Fruit fly (Drosophila melanogaster) whole organism, embryonic: Measurements from ENCODE around the gene Sfxn2.

Source experiments
- CG10654 ChIP-seq: fragments of 200-800 bp; sonication (Bioruptor generic); optimal IDR thresholded peaks from 2 replicates; lab custom pipeline; 2016; ENCODE audit warnings: missing biosample characterization, missing genetic modification characterization
- CG12071 ChIP-seq: fragments of 200-800 bp; sonication (Bioruptor generic); optimal IDR thresholded peaks from 3 replicates; lab custom pipeline; 2018; ENCODE audit warnings: missing biosample characterization, mild to moderate bottlenecking, missing genetic modification characterization
- CG12104 ChIP-seq: fragments of 200-800 bp; sonication (Bioruptor generic); optimal IDR thresholded peaks from 3 replicates; lab custom pipeline; 2016; ENCODE audit warnings: missing biosample characterization, missing genetic modification characterization
- CG1233 ChIP-seq: fragments of 200-800 bp; sonication (Bioruptor generic); optimal IDR thresholded peaks from 4 replicates; lab custom pipeline; 2018; ENCODE audit warnings: missing biosample characterization, mild to moderate bottlenecking, missing genetic modification characterization
- CG14050 ChIP-seq: fragments of 200-800 bp; sonication (Bioruptor generic); IDR thresholded peaks from 3 replicates; pipeline ENCODE4 v1.3.6; 2022; ENCODE audit warnings: missing biosample characterization, missing genetic modification characterization
- CG17328 ChIP-seq: fragments of 200-800 bp; sonication (Bioruptor generic); IDR thresholded peaks from 2 replicates; pipeline ENCODE4 v1.3.6; 2022; ENCODE audit warnings: missing biosample characterization, missing genetic modification characterization
- CG2202 ChIP-seq: fragments of 200-800 bp; sonication (Bioruptor generic); optimal IDR thresholded peaks from 2 replicates; lab custom pipeline; 2018; ENCODE audit warnings: missing biosample characterization, mild to moderate bottlenecking, missing genetic modification characterization
- CG33557 ChIP-seq: fragments of 200-800 bp; sonication (Bioruptor generic); optimal IDR thresholded peaks from 2 replicates; lab custom pipeline; 2019; ENCODE audit warnings: missing biosample characterization, mild to moderate bottlenecking, missing genetic modification characterization, moderate library complexity
- CG34224 ChIP-seq: fragments of 200-800 bp; sonication (Bioruptor generic); IDR thresholded peaks from 3 replicates; pipeline ENCODE4 v1.3.6; 2022; ENCODE audit warnings: missing biosample characterization, missing genetic modification characterization; ENCODE audit not compliant: partially characterized antibody
- CG34422 ChIP-seq: fragments of 200-800 bp; sonication (Bioruptor generic); IDR thresholded peaks from 3 replicates; pipeline ENCODE4 v1.3.6; 2022; ENCODE audit warnings: missing biosample characterization, missing genetic modification characterization
- CG42726 ChIP-seq: fragments of 200-800 bp; sonication (Bioruptor generic); IDR thresholded peaks from 2 replicates; pipeline ENCODE4 v1.3.6; 2022; ENCODE audit warnings: missing biosample characterization, missing genetic modification characterization; ENCODE audit not compliant: partially characterized antibody
- CG6254 ChIP-seq: fragments of 200-800 bp; sonication (Bioruptor generic); optimal IDR thresholded peaks from 3 replicates; lab custom pipeline; 2017; ENCODE audit warnings: mild to moderate bottlenecking, missing biosample characterization, missing genetic modification reagents, missing genetic modification characterization
- CG6765 ChIP-seq: fragments of 200-800 bp; sonication (Bioruptor generic); optimal IDR thresholded peaks from 3 replicates; lab custom pipeline; 2017; ENCODE audit warnings: missing biosample characterization, mild to moderate bottlenecking, missing genetic modification characterization
- CG6791 ChIP-seq: fragments of 200-800 bp; sonication (Bioruptor generic); IDR thresholded peaks from 3 replicates; pipeline ENCODE4 v1.3.6; 2022; ENCODE audit warnings: missing biosample characterization, missing genetic modification characterization; ENCODE audit not compliant: partially characterized antibody
- CG7271 ChIP-seq: fragments of 200-800 bp; sonication (Bioruptor generic); optimal IDR thresholded peaks from 2 replicates; lab custom pipeline; 2018; ENCODE audit warnings: missing biosample characterization, mild to moderate bottlenecking, missing genetic modification characterization, moderate library complexity
- CG9932 ChIP-seq: fragments of 200-800 bp; sonication (Bioruptor generic); IDR thresholded peaks from 2 replicates; pipeline ENCODE4 v1.3.6; 2022; ENCODE audit warnings: missing biosample characterization, missing genetic modification characterization
- Camta ChIP-seq: fragments of 200-800 bp; sonication (Bioruptor generic); optimal IDR thresholded peaks from 2 replicates; lab custom pipeline; 2016; ENCODE audit warnings: missing biosample characterization, missing genetic modification characterization
- Dbx ChIP-seq: fragments of 200-800 bp; sonication (Bioruptor generic); IDR thresholded peaks from 3 replicates; pipeline ENCODE4 v1.3.6; 2022; ENCODE audit warnings: missing biosample characterization, missing genetic modification characterization
- Dip2 ChIP-seq: fragments of 200-800 bp; sonication (Bioruptor generic); IDR thresholded peaks from 2 replicates; pipeline ENCODE4 v1.3.6; 2022; ENCODE audit warnings: missing biosample characterization, missing genetic modification characterization
- Mrtf ChIP-seq: fragments of 200-800 bp; sonication (Bioruptor generic); IDR thresholded peaks from 3 replicates; pipeline ENCODE4 v1.3.6; 2022; ENCODE audit warnings: missing biosample characterization, missing genetic modification characterization
- Nf-YA ChIP-seq: fragments of 200-800 bp; sonication (Bioruptor generic); IDR thresholded peaks from 2 replicates; pipeline ENCODE4 v1.3.6; 2022; ENCODE audit warnings: missing biosample characterization, missing genetic modification characterization
- Scr ChIP-seq: fragments of 200-800 bp; sonication (Bioruptor generic); IDR thresholded peaks from 2 replicates; pipeline ENCODE4 v1.3.6; 2022; ENCODE audit warnings: missing biosample characterization, missing genetic modification characterization; ENCODE audit not compliant: partially characterized antibody
- Xbp1 ChIP-seq: fragments of 200-800 bp; sonication (Bioruptor generic); optimal IDR thresholded peaks from 3 replicates; lab custom pipeline; 2016; ENCODE audit warnings: missing biosample characterization, mild to moderate bottlenecking, missing genetic modification characterization
- ab ChIP-seq: fragments of 200-800 bp; sonication (Bioruptor generic); optimal IDR thresholded peaks from 2 replicates; lab custom pipeline; 2016; ENCODE audit warnings: missing biosample characterization, missing genetic modification characterization
- amos ChIP-seq: fragments of 200-800 bp; sonication (Bioruptor generic); IDR thresholded peaks from 2 replicates; pipeline ENCODE4 v1.3.6; 2022; ENCODE audit warnings: missing biosample characterization, missing genetic modification characterization; ENCODE audit not compliant: partially characterized antibody
- bigmax ChIP-seq: fragments of 200-800 bp; sonication (Bioruptor generic); optimal IDR thresholded peaks from 2 replicates; lab custom pipeline; 2018; ENCODE audit warnings: missing biosample characterization, mild to moderate bottlenecking, missing genetic modification characterization
- cg ChIP-seq: fragments of 200-800 bp; sonication (Bioruptor generic); optimal IDR thresholded peaks from 3 replicates; lab custom pipeline; 2019; ENCODE audit warnings: missing biosample characterization, mild to moderate bottlenecking, missing genetic modification characterization, moderate library complexity
- emc ChIP-seq: fragments of 200-800 bp; sonication (Bioruptor generic); optimal IDR thresholded peaks from 2 replicates; lab custom pipeline; 2016; ENCODE audit warnings: missing biosample characterization, missing genetic modification characterization
- gcm ChIP-seq: fragments of 200-800 bp; sonication (Bioruptor generic); optimal IDR thresholded peaks from 2 replicates; lab custom pipeline; 2019; ENCODE audit warnings: missing biosample characterization, mild to moderate bottlenecking, missing genetic modification characterization, moderate library complexity
- gfzf ChIP-seq: fragments of 200-800 bp; sonication (Bioruptor generic); optimal IDR thresholded peaks from 2 replicates; lab custom pipeline; 2016; ENCODE audit warnings: missing biosample characterization, mild to moderate bottlenecking, missing genetic modification characterization, moderate library complexity
- grn ChIP-seq: fragments of 200-800 bp; sonication (Bioruptor generic); optimal IDR thresholded peaks from 3 replicates; lab custom pipeline; 2017; ENCODE audit warnings: missing biosample characterization, missing genetic modification characterization
- gsb ChIP-seq: fragments of 200-800 bp; sonication (Bioruptor generic); IDR thresholded peaks from 2 replicates; pipeline ENCODE4 v1.3.6; 2022; ENCODE audit warnings: missing biosample characterization, missing genetic modification characterization
- jigr1 ChIP-seq: fragments of 200-800 bp; sonication (Bioruptor generic); IDR thresholded peaks from 3 replicates; pipeline ENCODE4 v1.3.6; 2022; ENCODE audit warnings: missing biosample characterization, missing genetic modification characterization
- jing ChIP-seq: fragments of 200-800 bp; sonication (Bioruptor generic); optimal IDR thresholded peaks from 2 replicates; lab custom pipeline; 2018; ENCODE audit warnings: missing biosample characterization, mild to moderate bottlenecking, missing genetic modification characterization
- jumu ChIP-seq: fragments of 200-800 bp; sonication (Bioruptor generic); optimal IDR thresholded peaks from 3 replicates; lab custom pipeline; 2016; ENCODE audit warnings: missing biosample characterization, missing genetic modification characterization
- kni ChIP-seq: fragments of 200-800 bp; sonication (Bioruptor generic); optimal IDR thresholded peaks from 3 replicates; lab custom pipeline; 2017; ENCODE audit warnings: mild to moderate bottlenecking, missing biosample characterization, missing genetic modification reagents, missing genetic modification characterization
- nom ChIP-seq: fragments of 200-800 bp; sonication (Bioruptor generic); optimal IDR thresholded peaks from 2 replicates; lab custom pipeline; 2017; ENCODE audit warnings: missing biosample characterization, missing genetic modification characterization, mild to moderate bottlenecking, moderate library complexity, missing genetic modification reagents
- otp ChIP-seq: fragments of 200-800 bp; sonication (Bioruptor generic); IDR thresholded peaks from 3 replicates; pipeline ENCODE4, ENCODE4 v1.3.6; 2022; ENCODE audit warnings: missing biosample characterization, missing genetic modification characterization
- prd ChIP-seq, 3 experiments: fragments of >200 bp in 2 of 3; fragments of 200-800 bp in 1 of 3; sonication (Bioruptor generic) in 1 of 3; optimal IDR thresholded peaks in 2 of 3; IDR thresholded peaks in 1 of 3; 2 replicates in 2 of 3; 3 replicates in 1 of 3; pipeline versions ENCODE4 v1.3.6 to Lab custom; 2017 to 2022; ENCODE audit warnings: missing biosample characterization in 1 of 3, missing genetic modification characterization in 1 of 3
- repo ChIP-seq: fragments of 200-800 bp; sonication (Bioruptor generic); optimal IDR thresholded peaks from 2 replicates; lab custom pipeline; 2016; ENCODE audit warnings: missing biosample characterization, missing genetic modification characterization
- sim ChIP-seq: fragments of 200-800 bp; sonication (Bioruptor generic); IDR thresholded peaks from 2 replicates; pipeline ENCODE4 v1.3.6; 2022; ENCODE audit warnings: missing biosample characterization, missing genetic modification characterization
- slou ChIP-seq: fragments of 200-800 bp; sonication (Bioruptor generic); optimal IDR thresholded peaks from 3 replicates; lab custom pipeline; 2016; ENCODE audit warnings: missing biosample characterization, missing genetic modification characterization
- sob ChIP-seq: fragments of 200-800 bp; sonication (Bioruptor generic); IDR thresholded peaks from 2 replicates; pipeline ENCODE4 v1.3.6; 2022; ENCODE audit warnings: missing biosample characterization, missing genetic modification characterization
- tgo ChIP-seq: fragments of 200-800 bp; sonication (Bioruptor generic); IDR thresholded peaks from 3 replicates; pipeline ENCODE4 v1.3.6; 2022; ENCODE audit warnings: missing biosample characterization, missing genetic modification characterization
- trem ChIP-seq: fragments of 200-800 bp; optimal IDR thresholded peaks from 3 replicates; lab custom pipeline; 2019; ENCODE audit warnings: missing biosample characterization, mild to moderate bottlenecking, missing genetic modification characterization, moderate library complexity
- twi ChIP-seq: fragments of 200-800 bp; optimal IDR thresholded peaks from 2 replicates; lab custom pipeline; 2019; ENCODE audit warnings: missing biosample characterization, mild to moderate bottlenecking, missing genetic modification characterization, moderate library complexity
- tx ChIP-seq: fragments of 200-800 bp; sonication (Bioruptor generic); optimal IDR thresholded peaks from 2 replicates; lab custom pipeline; 2016; ENCODE audit warnings: missing biosample characterization, missing genetic modification characterization
- unpg ChIP-seq: fragments of 200-800 bp; sonication (Bioruptor generic); optimal IDR thresholded peaks from 3 replicates; lab custom pipeline; 2018; ENCODE audit warnings: missing biosample characterization, mild to moderate bottlenecking, missing genetic modification characterization, moderate library complexity
- wek ChIP-seq: fragments of 200-800 bp; sonication (Bioruptor generic); optimal IDR thresholded peaks from 3 replicates; lab custom pipeline; 2018; ENCODE audit warnings: missing biosample characterization, mild to moderate bottlenecking, missing genetic modification characterization, moderate library complexity

Gene Sfxn2

dm6 chr3L:19033154-19033811, 29.7 kb upstream of the Sfxn2 start (continued):
- TF ChIP-seq CG1233 (GFP tag; lab: Kevin White, UChicago) (peak; percentile 70), gcm (peak; percentile 75), CG6254 (GFP tag; lab: Kevin White, UChicago) (peak; percentile 85), otp (0 out of 3 replicates have a peak, but pooled peaks have one; percentile 55), emc (GFP tag; lab: Kevin White, UChicago) (no peak), cg (GFP tag; lab: Kevin White, UChicago) (peak; percentile 40), tx (GFP tag; lab: Kevin White, UChicago) (no peak), repo (GFP tag; lab: Kevin White, UChicago) (no peak), CG42726 (GFP tag; lab: Robert Waterston, UW) (no peak), Mrtf (GFP tag; lab: Robert Waterston, UW) (peak; percentile 25; the same call in 1 of the 3 replicates), amos (GFP tag; lab: Robert Waterston, UW) (no peak), Scr (GFP tag; lab: Robert Waterston, UW) (no peak), CG6765 (GFP tag; lab: Kevin White, UChicago) (no peak), jigr1 (no peak), kni (GFP tag; lab: Kevin White, UChicago) (no peak), CG14050 (GFP tag; lab: Robert Waterston, UW) (no peak), CG34224 (GFP tag; lab: Robert Waterston, UW) (no peak), sim (GFP tag; lab: Robert Waterston, UW) (peak; percentile 74), grn (GFP tag; lab: Kevin White, UChicago) (no peak), ab (no peak), CG2202 (peak; percentile 89), CG17328 (GFP tag; lab: Robert Waterston, UW) (peak; percentile 87), CG12104 (GFP tag; lab: Kevin White, UChicago) (peak; percentile 60), Dip2 (no peak), CG10654 (GFP tag; lab: Kevin White, UChicago) (peak; percentile 49), CG7271 (tag; lab: Kevin White, UChicago) (peak; percentile 83), slou (GFP tag; lab: Kevin White, UChicago) (no peak), sob (no peak), trem (tag; lab: Kevin White, UChicago) (peak; percentile 92), jing (GFP tag; lab: Kevin White, UChicago) (peak; percentile 36), CG12071 (GFP tag; lab: Kevin White, UChicago) (no peak), wek (GFP tag; lab: Kevin White, UChicago) (no peak), CG9932 (no peak), CG6791 (GFP tag; lab: Robert Waterston, UW) (no peak), nom (peak; percentile 56), unpg (GFP tag; lab: Kevin White, UChicago) (peak; percentile 74), prd (optimal IDR thresholded peaks at IDR 0.05; lab: Kevin White, UChicago) (no peak), prd (GFP tag; IDR thresholded peaks at IDR 0.05; lab: Robert Waterston, UW) (peak; percentile 91), tgo (GFP tag; lab: Robert Waterston, UW) (peak; percentile 59; the same call in 1 of the 3 replicates), gfzf (GFP tag; lab: Kevin White, UChicago) (no peak), gsb (GFP tag; lab: Robert Waterston, UW) (no peak), bigmax (GFP tag; lab: Kevin White, UChicago) (no peak), Nf-YA (GFP tag; lab: Robert Waterston, UW) (no peak), twi (tag; lab: Kevin White, UChicago) (peak; percentile 97), Dbx (GFP tag; lab: Robert Waterston, UW) (no peak), CG34422 (GFP tag; lab: Robert Waterston, UW) (peak; percentile 54; the same call in 2 of the 3 replicates), Xbp1 (GFP tag; lab: Kevin White, UChicago) (peak; percentile 60), Camta (GFP tag; lab: Kevin White, UChicago) (no peak), jumu (GFP tag; lab: Kevin White, UChicago) (no peak), CG33557 (GFP tag; lab: Kevin White, UChicago) (peak; percentile 91)
